Fruit fly (Drosophila melanogaster): ENCODE results near the gene Ldaf1.
A peak's percentile ranks its signal among the peaks of the same experiment; 100 is the strongest.

- TF ChIP-seq Crg-1 (GFP tag; optimal IDR thresholded peaks at IDR 0.05): peak; percentile 9
- TF ChIP-seq bab1 (GFP tag; optimal IDR thresholded peaks at IDR 0.05): peak; percentile 89
- no peak for TF ChIP-seq CG12768 (GFP tag; optimal IDR thresholded peaks at IDR 0.05)
- peak; percentile 79 for TF ChIP-seq CG7101 (tag; optimal IDR thresholded peaks at IDR 0.05)
- TF ChIP-seq cic (GFP tag; optimal IDR thresholded peaks at IDR 0.05): no peak
- no peak for TF ChIP-seq Mnt (GFP tag; optimal IDR thresholded peaks at IDR 0.05)
- TF ChIP-seq CG1620 (GFP tag; optimal IDR thresholded peaks at IDR 0.05): no peak
- no peak for TF ChIP-seq cnc (optimal IDR thresholded peaks at IDR 0.05)
- TF ChIP-seq ovo (GFP tag; optimal IDR thresholded peaks at IDR 0.05): no peak
- TF ChIP-seq CG5204 (GFP tag; optimal IDR thresholded peaks at IDR 0.05): no peak
Observed at dm6 chrX:1948508-1949065, 46.9 kb upstream of the Ldaf1 start.

All from whole organism, adult.